Fruit fly (Drosophila melanogaster): ENCODE results near the gene sob.

Gene sob

DNA sequence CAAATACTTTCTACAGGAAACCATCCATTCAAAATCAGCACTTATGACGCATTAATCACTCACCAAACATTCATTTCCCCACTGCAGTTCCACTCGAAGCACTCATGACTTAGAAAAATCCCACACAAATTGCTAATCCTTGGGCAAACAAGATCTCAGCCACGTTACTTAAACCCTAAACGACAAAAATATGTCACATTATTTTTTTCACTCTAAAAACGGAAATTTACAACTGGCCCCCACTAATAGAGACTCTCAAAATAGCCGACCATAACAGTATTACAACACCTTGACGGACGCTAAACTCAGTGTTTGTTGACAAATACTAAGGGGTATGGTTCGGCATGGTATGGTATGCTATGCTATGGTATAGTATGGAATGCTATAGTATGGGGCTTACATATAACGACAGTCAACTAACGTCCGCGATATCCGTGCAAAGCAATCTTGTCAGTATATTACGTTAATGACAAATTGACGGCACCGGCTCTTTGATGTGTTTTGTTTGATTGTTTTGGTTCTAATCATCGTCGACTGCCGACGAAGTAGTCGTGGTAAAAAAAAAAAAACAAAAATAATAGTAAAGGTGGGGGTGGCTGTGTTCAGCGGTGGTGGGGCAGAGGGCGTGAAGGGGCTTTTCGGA lies 7.9 kb downstream of the sob start:
- TF ChIP-seq CTCF (optimal IDR thresholded peaks at IDR 0.05), result no peak
- no peak for TF ChIP-seq CG8478 (optimal IDR thresholded peaks at IDR 0.05)

DNA sequence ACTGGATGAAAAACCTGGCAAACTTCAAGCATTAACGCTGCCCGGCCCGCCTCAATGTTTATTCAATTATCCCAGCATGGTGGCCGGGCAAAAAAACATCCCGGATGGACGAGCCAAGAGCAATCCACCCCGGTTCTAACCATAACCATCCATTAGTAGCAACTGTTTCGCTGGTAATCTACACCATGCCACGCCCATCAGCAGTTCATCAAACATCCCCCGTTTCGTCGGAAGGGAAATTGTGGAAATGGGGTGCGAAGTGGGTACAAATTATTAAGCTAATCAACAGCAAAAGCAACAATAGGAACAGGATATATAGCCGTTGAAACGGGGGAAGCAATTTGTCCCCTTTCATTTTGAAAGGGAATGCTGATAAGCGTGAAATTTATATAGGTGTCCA lies 9.1 kb downstream of the sob start:
- TF ChIP-seq CG8478 (optimal IDR thresholded peaks at IDR 0.05) (no peak), CTCF (optimal IDR thresholded peaks at IDR 0.05) (no peak)

DNA sequence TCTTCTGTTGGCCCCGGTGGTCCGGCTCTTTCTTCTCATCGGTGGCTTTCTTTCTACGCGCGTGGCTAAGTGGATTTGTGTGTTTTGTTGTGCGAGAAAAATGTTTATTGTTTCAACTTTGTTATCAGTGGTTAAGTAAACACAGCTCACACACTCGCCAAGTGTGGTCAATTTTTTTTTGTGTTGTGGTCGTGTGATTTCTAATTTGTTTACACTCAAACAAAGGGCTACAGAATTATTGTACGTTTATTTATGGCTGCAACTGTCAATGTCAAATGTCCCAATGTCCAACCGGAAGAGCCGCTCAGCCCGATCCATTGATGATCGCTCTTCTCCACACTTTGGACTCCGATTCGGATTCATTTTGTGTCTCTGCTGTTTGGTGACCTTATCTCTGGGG lies 10.0 kb downstream of the sob start:
- TF ChIP-seq CG8478 (optimal IDR thresholded peaks at IDR 0.05) (no peak), CTCF (optimal IDR thresholded peaks at IDR 0.05) (no peak)

DNA sequence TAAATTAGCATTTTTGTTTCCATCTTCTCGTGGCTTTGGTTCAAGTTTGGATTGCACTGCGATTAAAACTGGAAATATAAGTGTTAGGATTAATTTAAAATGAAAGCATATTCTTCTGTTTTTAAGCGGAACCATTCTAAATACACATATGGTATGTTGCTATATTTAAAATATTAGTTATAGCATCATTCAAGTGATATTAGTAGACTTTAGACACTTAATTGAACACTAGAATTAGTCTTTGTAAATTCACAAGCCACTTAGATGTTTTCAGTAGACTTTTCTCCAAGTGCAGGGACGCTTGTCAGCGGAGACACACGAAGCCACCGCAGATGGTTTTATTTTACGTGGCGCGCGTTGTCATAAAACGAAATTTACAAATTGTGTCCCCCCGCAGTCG lies 10.7 kb downstream of the sob start:
- TF ChIP-seq CTCF (optimal IDR thresholded peaks at IDR 0.05), result no peak
- TF ChIP-seq CG8478 (optimal IDR thresholded peaks at IDR 0.05), result no peak

DNA sequence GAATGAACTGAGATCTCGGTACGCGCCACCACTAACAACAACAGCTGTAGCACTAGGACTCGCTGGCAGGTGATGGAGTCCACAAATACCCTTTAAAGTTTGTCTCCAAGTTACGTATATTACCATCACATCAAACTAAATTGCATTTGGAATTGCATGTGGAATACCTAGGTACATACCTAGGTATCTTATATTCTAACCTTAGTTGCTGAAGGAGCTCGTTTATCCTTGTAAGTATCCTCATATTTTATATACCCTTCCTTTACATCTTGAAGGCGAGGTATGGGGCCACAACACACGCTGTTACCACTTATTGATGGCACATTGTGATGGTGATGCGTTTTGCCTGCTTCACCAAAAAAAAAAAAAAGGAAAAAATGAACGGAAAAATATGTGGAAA lies 13.2 kb downstream of the sob start:
- no peak for TF ChIP-seq CG8478 (optimal IDR thresholded peaks at IDR 0.05)
- no peak for TF ChIP-seq CTCF (optimal IDR thresholded peaks at IDR 0.05)

DNA sequence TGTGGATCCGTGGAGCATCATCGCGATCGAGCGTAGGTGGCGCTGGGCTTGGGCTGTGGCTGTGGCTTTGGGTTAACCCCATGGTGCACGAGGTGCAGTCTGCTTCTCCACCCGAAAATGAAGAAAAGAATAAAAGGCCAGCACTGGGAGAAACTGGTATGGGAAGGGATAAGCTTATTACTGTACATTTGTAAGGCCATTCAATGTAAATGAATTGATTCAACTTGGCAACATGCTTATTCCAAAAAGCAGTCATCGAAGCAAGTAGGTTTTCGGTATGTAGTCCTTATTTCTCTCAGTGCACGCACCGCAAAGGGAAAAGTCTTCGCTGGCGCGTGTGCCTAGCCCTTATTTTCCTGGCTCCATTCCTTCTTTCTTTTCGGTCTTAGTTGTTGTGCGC lies 14.0 kb downstream of the sob start:
- TF ChIP-seq CG8478 (optimal IDR thresholded peaks at IDR 0.05) (no peak), CTCF (optimal IDR thresholded peaks at IDR 0.05) (no peak)

DNA sequence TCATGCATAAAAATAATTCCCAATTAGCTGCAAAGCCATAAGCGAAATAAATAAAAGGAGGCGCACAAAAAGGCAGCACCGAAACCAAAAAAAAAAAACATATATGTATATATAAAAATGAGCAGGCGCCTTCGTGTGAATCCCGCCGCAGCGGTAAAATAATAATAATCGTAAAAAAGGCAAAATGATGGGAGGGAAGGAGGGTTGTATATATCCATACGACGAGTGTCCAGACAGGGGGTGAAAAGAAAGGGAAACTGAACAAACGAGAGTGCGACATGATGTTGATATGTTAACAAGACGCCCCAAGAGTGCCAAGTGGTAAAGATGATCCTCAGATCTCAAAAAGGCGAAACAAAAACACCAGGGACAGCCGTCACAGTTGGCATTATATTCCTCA lies 16.0 kb downstream of the sob start:
- TF ChIP-seq CG8478 (optimal IDR thresholded peaks at IDR 0.05), result no peak
- TF ChIP-seq CTCF (optimal IDR thresholded peaks at IDR 0.05), result no peak

DNA sequence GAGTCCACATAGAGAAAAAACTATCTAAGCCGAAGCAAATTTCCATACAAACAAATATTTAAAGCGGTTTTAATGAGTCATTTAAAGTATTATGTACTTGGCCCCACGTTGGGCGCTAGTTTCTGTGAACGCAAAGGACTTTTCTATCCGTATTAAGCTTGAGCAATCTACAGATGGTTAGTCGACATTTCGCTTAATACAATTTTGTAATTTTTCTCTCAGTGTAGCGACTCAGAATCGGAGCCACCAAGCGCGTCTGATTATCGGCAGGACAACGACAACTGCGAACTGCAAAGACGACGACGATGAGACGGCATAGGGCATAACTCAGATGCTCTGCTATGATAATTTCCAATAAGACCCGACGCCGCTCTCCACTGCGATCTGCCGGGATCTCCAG lies 18.1 kb downstream of the sob start:
- no peak for TF ChIP-seq CTCF (optimal IDR thresholded peaks at IDR 0.05)
- TF ChIP-seq CG8478 (optimal IDR thresholded peaks at IDR 0.05), result no peak

DNA sequence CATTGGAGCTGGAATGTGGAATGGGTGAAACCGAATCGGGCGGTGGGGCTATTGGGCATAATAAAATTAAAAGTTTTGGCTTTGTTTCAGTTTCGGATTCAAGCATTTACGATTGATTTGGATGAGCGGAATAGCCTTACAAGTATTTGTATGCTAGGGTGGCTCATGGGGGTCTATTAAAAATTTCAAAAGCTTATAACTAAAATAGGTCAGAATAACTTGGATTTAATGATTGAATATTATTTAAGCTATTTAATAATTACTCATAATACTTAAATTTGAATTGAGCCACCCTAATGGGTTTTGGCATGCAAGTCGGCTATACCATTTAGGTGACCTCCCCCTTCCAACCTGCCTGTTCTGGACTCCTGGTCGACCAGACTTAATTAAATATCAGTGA lies 20.9 kb downstream of the sob start:
- TF ChIP-seq CG8478 (optimal IDR thresholded peaks at IDR 0.05), result no peak
- no peak for TF ChIP-seq CTCF (optimal IDR thresholded peaks at IDR 0.05)

DNA sequence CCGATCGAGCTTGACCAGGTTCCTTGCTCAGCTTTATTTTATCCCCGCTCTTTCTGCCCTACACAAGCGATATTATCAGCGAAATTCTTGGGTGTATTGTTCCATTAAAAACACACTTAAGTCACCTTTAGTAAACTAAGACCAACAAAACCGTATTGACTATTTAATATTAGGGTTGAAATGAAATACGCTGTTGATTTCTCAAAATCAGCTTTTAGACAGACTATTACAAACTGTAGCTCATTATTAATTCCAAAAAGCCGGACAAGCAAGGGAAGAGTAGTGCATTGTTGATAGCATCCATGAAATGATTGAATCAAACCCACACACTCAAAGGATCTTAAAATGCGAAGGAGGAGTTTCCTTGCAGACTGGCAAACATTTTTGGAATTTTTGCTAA lies 22.3 kb downstream of the sob start:
- TF ChIP-seq CTCF (optimal IDR thresholded peaks at IDR 0.05) (no peak), CG8478 (optimal IDR thresholded peaks at IDR 0.05) (no peak)

DNA sequence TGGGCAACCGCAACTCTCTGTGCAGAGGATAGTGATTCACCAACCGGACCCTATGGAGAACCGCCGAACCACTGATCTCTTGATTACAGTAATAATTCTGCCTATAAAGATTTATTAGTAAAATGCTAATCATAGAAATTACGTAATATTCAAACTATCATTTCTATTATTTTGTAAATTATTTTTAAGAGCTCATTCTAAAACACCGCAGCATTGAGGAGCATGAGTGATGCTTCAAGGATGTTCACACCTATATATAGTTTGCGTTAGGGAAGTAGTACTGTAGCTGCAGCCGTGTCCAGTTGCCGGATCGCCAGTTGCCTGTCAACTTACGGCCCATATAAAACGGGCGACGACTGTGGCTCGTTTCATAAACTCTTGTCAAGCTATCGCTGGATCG lies 23.1 kb downstream of the sob start:
- no peak for TF ChIP-seq CG8478 (optimal IDR thresholded peaks at IDR 0.05)
- no peak for TF ChIP-seq CTCF (optimal IDR thresholded peaks at IDR 0.05)

DNA sequence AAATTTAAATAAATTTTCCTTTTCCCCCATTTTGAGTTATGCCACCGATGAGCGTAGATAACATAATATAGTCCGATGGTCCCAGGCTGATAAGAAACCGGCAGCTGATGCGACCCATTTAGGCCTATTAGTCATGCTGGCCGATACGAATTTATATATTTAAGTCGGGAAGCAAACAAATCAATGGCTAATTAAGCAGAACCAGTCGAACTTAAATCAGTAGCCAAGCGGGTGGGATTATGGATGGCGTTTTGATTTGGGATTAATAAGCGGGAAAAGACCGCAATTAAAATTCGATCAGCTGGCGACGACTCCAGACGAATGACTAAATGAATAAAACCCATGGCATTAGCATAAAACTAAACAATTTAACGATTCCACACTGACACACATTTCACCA lies 23.6 kb downstream of the sob start:
- TF ChIP-seq CTCF (optimal IDR thresholded peaks at IDR 0.05) (no peak), CG8478 (optimal IDR thresholded peaks at IDR 0.05) (no peak)

DNA sequence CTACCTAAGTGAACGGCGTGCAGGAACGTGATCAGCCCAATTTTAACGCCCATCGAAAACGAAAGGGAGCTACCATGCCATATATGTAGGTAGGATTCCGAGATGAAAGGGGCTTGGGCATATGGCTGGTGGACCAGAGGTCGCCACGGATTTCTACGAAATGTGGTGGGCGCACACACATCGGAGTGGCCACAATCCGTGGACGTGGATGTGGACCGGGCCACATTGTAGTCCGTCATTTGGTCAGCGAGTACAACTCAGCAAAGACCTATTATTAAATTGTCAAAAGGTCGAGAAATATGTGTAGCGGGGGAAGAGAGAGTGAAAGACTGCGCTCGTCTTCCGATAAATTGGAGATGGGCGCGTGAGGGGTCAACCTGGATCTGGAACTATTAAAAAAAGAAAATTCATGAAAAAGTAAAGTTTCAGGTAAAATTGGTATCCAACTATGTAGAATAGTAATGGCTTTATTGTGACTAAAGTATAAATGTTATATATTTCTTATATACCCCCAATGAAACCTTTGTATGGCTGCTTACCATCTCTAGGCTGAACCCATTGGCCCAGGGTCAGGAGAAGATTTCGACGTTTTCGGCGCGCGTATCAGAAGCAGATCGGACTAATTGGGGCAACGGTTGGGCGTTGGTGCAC lies 25.0 kb downstream of the sob start:
- TF ChIP-seq CTCF (optimal IDR thresholded peaks at IDR 0.05) (no peak), CG8478 (optimal IDR thresholded peaks at IDR 0.05) (no peak)

DNA sequence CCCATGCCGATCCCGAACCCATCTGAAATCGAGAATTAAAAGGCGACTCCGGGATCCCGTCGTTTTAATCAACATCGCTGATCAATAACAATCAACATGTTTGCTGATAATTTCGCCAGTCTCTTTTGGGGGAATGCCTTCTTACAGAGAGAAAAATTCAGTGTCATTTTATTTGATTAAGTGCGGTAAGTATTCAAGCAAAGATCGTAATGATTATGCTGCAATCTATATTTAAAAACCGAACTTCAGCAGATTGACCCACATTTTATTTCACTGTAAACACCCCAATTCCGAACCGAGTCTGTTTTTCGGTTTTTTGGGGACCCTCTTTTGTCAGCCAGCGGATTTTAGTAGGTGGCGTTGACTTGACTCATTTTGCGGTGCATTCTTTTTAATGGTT lies 26.7 kb downstream of the sob start:
- TF ChIP-seq CG8478 (optimal IDR thresholded peaks at IDR 0.05) (no peak), CTCF (optimal IDR thresholded peaks at IDR 0.05) (no peak)

DNA sequence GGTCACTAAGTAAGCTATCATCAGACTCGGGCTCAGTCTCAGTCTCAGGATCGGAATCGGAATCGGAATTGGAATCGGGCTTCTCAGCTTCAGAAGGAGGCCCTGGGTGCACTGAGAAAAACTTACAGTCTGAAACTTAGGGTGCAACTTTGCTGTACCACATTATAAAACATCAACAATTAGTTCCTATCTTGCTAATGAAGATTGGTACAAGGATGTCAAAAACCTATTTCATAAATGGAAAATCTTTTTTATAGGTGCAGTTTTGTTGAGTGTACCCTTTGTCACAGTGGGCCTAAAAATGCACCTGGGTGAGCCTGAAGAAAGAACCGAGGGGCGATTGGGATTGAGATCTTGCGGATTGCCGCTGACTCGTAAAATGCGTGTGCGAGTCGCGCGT lies 27.8 kb downstream of the sob start:
- no peak for TF ChIP-seq CG8478 (optimal IDR thresholded peaks at IDR 0.05)
- TF ChIP-seq CTCF (optimal IDR thresholded peaks at IDR 0.05), result no peak

DNA sequence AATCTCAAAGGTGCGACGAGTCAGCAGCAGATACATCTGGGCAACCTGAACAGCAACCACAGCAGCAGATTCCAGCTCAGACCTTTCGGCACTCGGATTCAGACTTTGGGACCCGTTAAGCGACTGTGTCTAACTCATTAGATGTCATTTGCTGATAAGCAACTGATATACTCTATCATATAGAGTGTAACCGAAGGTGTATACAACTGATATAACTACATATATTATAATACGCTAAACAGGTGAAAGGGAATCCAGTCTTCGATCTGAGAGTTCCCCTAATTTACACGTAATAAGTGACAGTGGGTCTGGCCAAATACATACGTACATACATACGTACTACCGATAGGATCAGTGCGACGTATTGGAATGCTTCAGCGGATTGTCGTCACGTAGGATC lies 30.0 kb downstream of the sob start:
- TF ChIP-seq CG8478 (optimal IDR thresholded peaks at IDR 0.05) (no peak), CTCF (optimal IDR thresholded peaks at IDR 0.05) (no peak)

DNA sequence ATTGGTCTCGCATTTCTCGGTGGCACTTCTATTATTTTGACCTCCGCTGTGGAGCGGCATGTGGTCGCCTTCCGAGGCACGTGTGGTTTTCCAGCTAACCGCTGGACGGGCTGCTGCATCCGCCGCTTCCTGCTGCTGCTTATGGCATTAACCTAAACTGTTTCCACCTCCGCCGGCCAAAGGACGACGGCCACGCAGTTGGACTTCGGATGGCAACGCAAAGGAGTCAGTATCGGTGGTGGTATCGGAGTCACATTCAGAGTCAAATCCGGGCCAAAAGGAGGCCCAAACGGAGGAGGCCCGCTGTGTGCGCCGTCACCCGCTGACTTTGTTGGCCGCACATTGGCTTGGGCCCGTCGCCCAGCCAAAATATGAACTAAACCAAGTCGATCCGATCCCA lies 30.8 kb downstream of the sob start:
- TF ChIP-seq CTCF (optimal IDR thresholded peaks at IDR 0.05) (no peak), CG8478 (optimal IDR thresholded peaks at IDR 0.05) (no peak)
